Worm (Caenorhabditis elegans) whole organism, L1 larva: ENCODE measurements around the gene col-139.
A peak's percentile ranks its signal among the peaks of the same experiment; 100 is the strongest.

ENCODE experiments used
- C34B4.2 ChIP-seq: sonication (generic microtip); optimal IDR thresholded peaks from 2 replicates; lab custom pipeline; 2017; ENCODE audit warnings: mild to moderate bottlenecking, missing genetic modification characterization, missing compliant biosample characterization
- Y116A8C.19 ChIP-seq: sonication (generic microtip); optimal IDR thresholded peaks from 2 replicates; lab custom pipeline; 2016; ENCODE audit warnings: missing compliant biosample characterization, missing genetic modification characterization, borderline replicate concordance
- aha-1 ChIP-seq: fragments of 150-350 bp; optimal IDR thresholded peaks from 2 replicates; lab custom pipeline; 2014; ENCODE audit warnings: missing biosample characterization, missing genetic modification characterization
- alr-1 ChIP-seq: fragments of 200-800 bp; sonication (Bioruptor generic); optimal IDR thresholded peaks from 2 replicates; lab custom pipeline; 2018; ENCODE audit warnings: borderline replicate concordance, mild to moderate bottlenecking, missing genetic modification characterization, missing compliant biosample characterization
- aly-2 ChIP-seq: fragments of 150-350 bp; optimal IDR thresholded peaks from 2 replicates; lab custom pipeline; 2014; ENCODE audit warnings: missing biosample characterization, missing genetic modification characterization
- blmp-1 ChIP-seq: fragments of 150-350 bp; optimal IDR thresholded peaks from 2 replicates; lab custom pipeline; 2014; ENCODE audit warnings: missing biosample characterization, missing genetic modification characterization
- ceh-63 ChIP-seq: fragments of 200-800 bp; sonication (Bioruptor generic); optimal IDR thresholded peaks from 2 replicates; lab custom pipeline; 2018; ENCODE audit warnings: mild to moderate bottlenecking, missing genetic modification characterization, missing compliant biosample characterization
- ceh-8 ChIP-seq: fragments of 200-800 bp; sonication (Bioruptor generic); optimal IDR thresholded peaks from 2 replicates; lab custom pipeline; 2018; ENCODE audit warnings: mild to moderate bottlenecking, missing genetic modification characterization, moderate library complexity, missing compliant biosample characterization
- ceh-82 ChIP-seq, 3 experiments: fragments of 150-350 bp in 1 of 3; sonication (generic microtip) in 2 of 3; optimal IDR thresholded peaks; 2 replicates each; lab custom pipeline; 2014 to 2017; ENCODE audit warnings: missing biosample characterization in 3 of 3, missing genetic modification characterization in 3 of 3
- ceh-88 ChIP-seq: fragments of 200-800 bp; sonication (Bioruptor generic); IDR thresholded peaks from 2 replicates; pipeline ENCODE4 v1.3.6; 2022; ENCODE audit warnings: missing genetic modification characterization, missing compliant biosample characterization
- dpl-1 ChIP-seq, 3 experiments: fragments of 150-350 bp in 2 of 3; sonication (generic microtip) in 1 of 3; optimal IDR thresholded peaks; 2 replicates each; lab custom pipeline; 2014 to 2017; ENCODE audit warnings: missing biosample characterization in 3 of 3, missing genetic modification characterization in 3 of 3, missing genetic modification reagents in 3 of 3
- efl-1 ChIP-seq, 4 experiments: fragments of 150-350 bp; optimal IDR thresholded peaks in 3 of 4; peaks in 1 of 4; 1 replicate in 1 of 4; 2 replicates in 3 of 4; lab custom pipeline; 2014; ENCODE audit warnings: missing biosample characterization in 2 of 4, missing genetic modification characterization in 2 of 4, missing genetic modification reagents in 2 of 4
- elt-2 ChIP-seq: sonication (generic microtip); optimal IDR thresholded peaks from 2 replicates; lab custom pipeline; 2016; ENCODE audit warnings: missing genetic modification characterization, mild to moderate bottlenecking, inconsistent platforms, missing compliant biosample characterization, missing genetic modification reagents
- elt-3 ChIP-seq, 6 experiments: fragments of 150-350 bp in 1 of 6; sonication (generic microtip); optimal IDR thresholded peaks; 2 replicates each; lab custom pipeline; 2017 to 2018; ENCODE audit warnings: missing biosample characterization in 6 of 6, missing genetic modification characterization in 6 of 6, inconsistent platforms in 1 of 6
- fkh-4 ChIP-seq: sonication (generic microtip); optimal IDR thresholded peaks from 2 replicates; lab custom pipeline; 2016; ENCODE audit warnings: missing compliant biosample characterization, missing genetic modification characterization, borderline replicate concordance
- fkh-8 ChIP-seq: sonication (generic microtip); optimal IDR thresholded peaks from 2 replicates; lab custom pipeline; 2016; ENCODE audit warnings: mild to moderate bottlenecking, missing genetic modification characterization, missing compliant biosample characterization
- grh-1 ChIP-seq: fragments of 200-800 bp; sonication (Bioruptor generic); IDR thresholded peaks from 2 replicates; pipeline ENCODE4 v1.3.6; 2022; ENCODE audit warnings: missing genetic modification reagents, missing genetic modification characterization, missing compliant biosample characterization
- hlh-17 ChIP-seq: fragments of 200-800 bp; sonication (Bioruptor generic); optimal IDR thresholded peaks from 2 replicates; lab custom pipeline; 2018; ENCODE audit warnings: missing genetic modification characterization, mild to moderate bottlenecking, missing compliant biosample characterization, moderate library complexity, borderline replicate concordance
- hlh-4 ChIP-seq: sonication (generic microtip); optimal IDR thresholded peaks from 2 replicates; lab custom pipeline; 2016; ENCODE audit warnings: mild to moderate bottlenecking, missing genetic modification characterization, missing compliant biosample characterization
- irx-1 ChIP-seq: sonication (generic microtip); optimal IDR thresholded peaks from 2 replicates; lab custom pipeline; 2016; ENCODE audit warnings: missing genetic modification characterization, missing compliant biosample characterization
- lin-14 ChIP-seq: fragments of 200-800 bp; sonication (Bioruptor generic); optimal IDR thresholded peaks from 2 replicates; lab custom pipeline; 2018; ENCODE audit warnings: mild to moderate bottlenecking, missing genetic modification characterization, moderate library complexity, missing compliant biosample characterization
- lin-15B ChIP-seq: fragments of 150-350 bp; sonication (generic microtip); optimal IDR thresholded peaks from 3 replicates; lab custom pipeline; 2014; ENCODE audit warnings: missing biosample characterization, missing genetic modification characterization
- lin-35 ChIP-seq, 2 experiments: fragments of 150-350 bp; optimal IDR thresholded peaks; 2 replicates each; lab custom pipeline; 2014; ENCODE audit warnings: missing biosample characterization in 2 of 2, missing genetic modification characterization in 2 of 2, missing genetic modification reagents in 2 of 2
- lir-3 ChIP-seq: sonication (generic microtip); optimal IDR thresholded peaks from 2 replicates; lab custom pipeline; 2016; ENCODE audit warnings: mild to moderate bottlenecking, missing genetic modification characterization, moderate library complexity, missing compliant biosample characterization; ENCODE audit not compliant: poor library complexity
- lsy-2 ChIP-seq, 2 experiments: fragments of 150-350 bp; optimal IDR thresholded peaks; 2 replicates each; lab custom pipeline; 2014; ENCODE audit warnings: missing biosample characterization in 2 of 2, missing genetic modification characterization in 2 of 2
- mep-1 ChIP-seq: fragments of 150-350 bp; optimal IDR thresholded peaks from 2 replicates; lab custom pipeline; 2014; ENCODE audit warnings: missing biosample characterization, missing genetic modification characterization
- nhr-11 ChIP-seq: fragments of 150-350 bp; optimal IDR thresholded peaks from 2 replicates; lab custom pipeline; 2014; ENCODE audit warnings: missing biosample characterization, missing genetic modification characterization
- nhr-20 ChIP-seq: sonication (generic microtip); optimal IDR thresholded peaks from 2 replicates; lab custom pipeline; 2016; ENCODE audit warnings: mild to moderate bottlenecking, missing genetic modification characterization, missing compliant biosample characterization
- nhr-28 ChIP-seq: fragments of 150-350 bp; optimal IDR thresholded peaks from 2 replicates; lab custom pipeline; 2014; ENCODE audit warnings: missing biosample characterization, missing genetic modification characterization
- nhr-71 ChIP-seq: sonication (generic microtip); optimal IDR thresholded peaks from 2 replicates; lab custom pipeline; 2016; ENCODE audit warnings: mild to moderate bottlenecking, missing genetic modification characterization, moderate library complexity, missing compliant biosample characterization
- nhr-76 ChIP-seq: sonication (generic microtip); optimal IDR thresholded peaks from 2 replicates; lab custom pipeline; 2017; ENCODE audit warnings: missing biosample characterization, missing genetic modification characterization
- nhr-84 ChIP-seq: sonication (generic microtip); optimal IDR thresholded peaks from 2 replicates; lab custom pipeline; 2017; ENCODE audit warnings: missing biosample characterization, missing genetic modification characterization
- nhr-85 ChIP-seq: sonication (generic microtip); peaks from one replicate; lab custom pipeline; 2016; ENCODE audit warnings: missing genetic modification characterization, inconsistent platforms, missing compliant biosample characterization
- nhr-90 ChIP-seq: sonication (generic microtip); optimal IDR thresholded peaks from 2 replicates; lab custom pipeline; 2016; ENCODE audit warnings: mild to moderate bottlenecking, missing genetic modification characterization, missing compliant biosample characterization; ENCODE audit not compliant: poor library complexity
- pag-3 ChIP-seq: sonication (generic microtip); optimal IDR thresholded peaks from 2 replicates; lab custom pipeline; 2017; ENCODE audit warnings: missing genetic modification characterization, mild to moderate bottlenecking, missing compliant biosample characterization, antibody characterized with exemption, borderline replicate concordance; ENCODE audit not compliant: insufficient read depth
- pax-3 ChIP-seq: fragments of 200-800 bp; sonication (Bioruptor generic); optimal IDR thresholded peaks from 2 replicates; lab custom pipeline; 2018; ENCODE audit warnings: mild to moderate bottlenecking, missing genetic modification characterization, moderate library complexity, missing compliant biosample characterization
- pqm-1 ChIP-seq: sonication (generic microtip); optimal IDR thresholded peaks from 3 replicates; lab custom pipeline; 2017; ENCODE audit warnings: missing biosample characterization, missing genetic modification characterization
- rnt-1 ChIP-seq: sonication (generic microtip); optimal IDR thresholded peaks from 2 replicates; lab custom pipeline; 2016; ENCODE audit warnings: mild to moderate bottlenecking, missing genetic modification characterization, moderate library complexity, missing compliant biosample characterization
- skn-1 ChIP-seq: fragments of 150-350 bp; optimal IDR thresholded peaks from 2 replicates; lab custom pipeline; 2014; ENCODE audit warnings: missing biosample characterization, missing genetic modification characterization
- snu-23 ChIP-seq: sonication (generic microtip); optimal IDR thresholded peaks from 2 replicates; lab custom pipeline; 2016; ENCODE audit warnings: missing genetic modification characterization, missing compliant biosample characterization
- sox-4 ChIP-seq: sonication (generic microtip); optimal IDR thresholded peaks from 2 replicates; lab custom pipeline; 2016; ENCODE audit warnings: missing genetic modification characterization, missing compliant biosample characterization
- sptf-1 ChIP-seq: fragments of 150-350 bp; optimal IDR thresholded peaks from 2 replicates; lab custom pipeline; 2014; ENCODE audit warnings: missing biosample characterization, missing genetic modification characterization
- sup-37 ChIP-seq: fragments of 200-800 bp; sonication (Bioruptor generic); optimal IDR thresholded peaks from 2 replicates; lab custom pipeline; 2018; ENCODE audit warnings: mild to moderate bottlenecking, missing genetic modification characterization, missing compliant biosample characterization
- tlp-1 ChIP-seq: fragments of 150-350 bp; optimal IDR thresholded peaks from 2 replicates; lab custom pipeline; 2014; ENCODE audit warnings: missing biosample characterization, missing genetic modification characterization
- unc-62 ChIP-seq: fragments of 150-350 bp; optimal IDR thresholded peaks from 2 replicates; lab custom pipeline; 2014; ENCODE audit warnings: missing biosample characterization, missing genetic modification reagents, missing genetic modification characterization
- zag-1 ChIP-seq: fragments of 150-350 bp; optimal IDR thresholded peaks from 2 replicates; lab custom pipeline; 2014; ENCODE audit warnings: missing biosample characterization, missing genetic modification characterization

Gene col-139

ce11 chrV:4637153-4637552 lies 16.6 kb downstream of the col-139 start:
- TF ChIP-seq nhr-71 (tag; lab: Kevin White, UChicago) (no peak), hlh-17 (GFP tag; lab: Kevin White, UChicago) (no peak), nhr-76 (tag; lab: Kevin White, UChicago) (no peak), C34B4.2 (tag; lab: Kevin White, UChicago) (no peak), skn-1 (tag; lab: Kevin White, UChicago) (no peak), pag-3 (tag; lab: Kevin White, UChicago) (no peak), fkh-8 (tag; lab: Kevin White, UChicago) (no peak), snu-23 (GFP tag; lab: Kevin White, UChicago) (no peak), ceh-88 (GFP tag; lab: Robert Waterston, UW) (no peak), nhr-11 (no peak), aha-1 (tag; lab: Kevin White, UChicago) (no peak), pax-3 (no peak), unc-62 (GFP tag; lab: Kevin White, UChicago) (no peak), nhr-28 (tag; lab: Kevin White, UChicago) (no peak)
- TF ChIP-seq, all 84 proteins: peak for 0

- TF ChIP-seq elt-2 (peak; percentile 23), nhr-84 (tag; lab: Kevin White, UChicago) (no peak), blmp-1 (tag; lab: Kevin White, UChicago) (peak; percentile 46), efl-1 (optimal IDR thresholded peaks at IDR 0.05; lab: Kevin White, UChicago) (no peak), efl-1 (GFP tag; optimal IDR thresholded peaks at IDR 0.05 in 1 of 2; lab: Kevin White, UChicago) (peak in 1 of 2 experiments; percentile 6), irx-1 (tag; lab: Kevin White, UChicago) (no peak), nhr-20 (tag; lab: Kevin White, UChicago) (peak; percentile 22), nhr-71 (tag; lab: Kevin White, UChicago) (peak; percentile 17), nhr-76 (tag; lab: Kevin White, UChicago) (no peak), ceh-8 (GFP tag; lab: Kevin White, UChicago) (no peak), lir-3 (tag; lab: Kevin White, UChicago) (no peak), elt-3 (tag; optimal IDR thresholded peaks at IDR 0.05; lab: Kevin White, UChicago) (peak in 5 of 6 experiments; percentile 91 to 97 (median 96)), mep-1 (tag; lab: Kevin White, UChicago) (peak; percentile 24), sox-4 (tag; lab: Kevin White, UChicago) (no peak), grh-1 (no peak), pqm-1 (tag; lab: Kevin White, UChicago) (peak; percentile 38), nhr-85 (tag; lab: Kevin White, UChicago) (peak; percentile 53), hlh-4 (tag; lab: Kevin White, UChicago) (no peak), ceh-63 (no peak), lin-14 (peak; percentile 48)
Observed at ce11 chrV:4630267-4630666, 23.5 kb downstream of the col-139 start.

- TF ChIP-seq tlp-1 (tag; lab: Kevin White, UChicago) (no peak), ceh-82 (tag; optimal IDR thresholded peaks at IDR 0.05; lab: Kevin White, UChicago) (peak in 1 of 3 experiments; percentile 4), ceh-88 (GFP tag; lab: Robert Waterston, UW) (no peak), Y116A8C.19 (tag; lab: Kevin White, UChicago) (no peak), lsy-2 (tag; optimal IDR thresholded peaks at IDR 0.05; lab: Kevin White, UChicago) (peak in 1 of 2 experiments; percentile 29), sup-37 (GFP tag; lab: Kevin White, UChicago) (no peak), aly-2 (tag; lab: Kevin White, UChicago) (no peak), nhr-28 (tag; lab: Kevin White, UChicago) (no peak), aha-1 (tag; lab: Kevin White, UChicago) (no peak), sptf-1 (tag; lab: Kevin White, UChicago) (no peak), grh-1 (no peak), lin-15B (tag; lab: Kevin White, UChicago) (no peak), zag-1 (no peak), lin-35 (GFP tag; optimal IDR thresholded peaks at IDR 0.05; lab: Kevin White, UChicago) (peak in 1 of 2 experiments; percentile 5), hlh-17 (GFP tag; lab: Kevin White, UChicago) (no peak), pqm-1 (tag; lab: Kevin White, UChicago) (no peak), nhr-20 (tag; lab: Kevin White, UChicago) (peak; percentile 67), alr-1 (tag; lab: Kevin White, UChicago) (no peak), nhr-90 (peak; percentile 37), efl-1 (optimal IDR thresholded peaks at IDR 0.05; lab: Kevin White, UChicago) (no peak), efl-1 (GFP tag; optimal IDR thresholded peaks at IDR 0.05 in 1 of 2; lab: Kevin White, UChicago) (no peak), pag-3 (tag; lab: Kevin White, UChicago) (no peak), fkh-4 (tag; lab: Kevin White, UChicago) (no peak), rnt-1 (peak; percentile 1), dpl-1 (GFP tag; optimal IDR thresholded peaks at IDR 0.05; lab: Kevin White, UChicago) (peak in 1 of 3 experiments; percentile 9)
Observed at ce11 chrV:4628517-4628930, 25.2 kb downstream of the col-139 start, which contains the start of gene pmt-2. Gene pmt-2 (plus strand): TSS chrV:4628580.
